Fruit fly (Drosophila melanogaster) whole organism, adult: ENCODE results near the gene CG5070.

Experiments used
- CG11617 ChIP-seq: fragments of 200-800 bp; sonication (Bioruptor generic); optimal IDR thresholded peaks from 2 replicates; lab custom pipeline; 2017; ENCODE audit warnings: mild to moderate bottlenecking, missing biosample characterization, missing genetic modification reagents, missing genetic modification characterization
- CG12768 ChIP-seq: fragments of 200-800 bp; sonication (Bioruptor generic); optimal IDR thresholded peaks from 2 replicates; lab custom pipeline; 2017; ENCODE audit warnings: missing biosample characterization, missing genetic modification characterization, mild to moderate bottlenecking, moderate library complexity, missing genetic modification reagents
- CG14711 ChIP-seq: fragments of 200-800 bp; sonication (Bioruptor generic); optimal IDR thresholded peaks from 2 replicates; lab custom pipeline; 2018; ENCODE audit warnings: missing biosample characterization, mild to moderate bottlenecking, missing genetic modification characterization, moderate library complexity
- CG1620 ChIP-seq: fragments of 200-800 bp; sonication (Bioruptor generic); optimal IDR thresholded peaks from 2 replicates; lab custom pipeline; 2016; ENCODE audit warnings: missing biosample characterization, missing genetic modification characterization
- CG33017 ChIP-seq: fragments of 200-800 bp; sonication (Bioruptor generic); optimal IDR thresholded peaks from 2 replicates; lab custom pipeline; 2018; ENCODE audit warnings: missing biosample characterization, mild to moderate bottlenecking, missing genetic modification characterization, moderate library complexity
- CG5204 ChIP-seq: fragments of 200-800 bp; sonication (Bioruptor generic); optimal IDR thresholded peaks from 2 replicates; lab custom pipeline; 2016; ENCODE audit warnings: missing biosample characterization, missing genetic modification characterization
- CG7045 ChIP-seq: fragments of 200-800 bp; sonication (Bioruptor generic); optimal IDR thresholded peaks from 2 replicates; lab custom pipeline; 2017; ENCODE audit warnings: missing biosample characterization, mild to moderate bottlenecking, missing genetic modification characterization
- CG7101 ChIP-seq: fragments of 200-800 bp; sonication (Bioruptor generic); optimal IDR thresholded peaks from 2 replicates; lab custom pipeline; 2018; ENCODE audit warnings: missing biosample characterization, mild to moderate bottlenecking, missing genetic modification characterization, moderate library complexity
- Clk ChIP-seq: fragments of 200-800 bp; sonication (Bioruptor generic); optimal IDR thresholded peaks from 2 replicates; lab custom pipeline; 2017; ENCODE audit warnings: missing biosample characterization, missing genetic modification characterization
- Crg-1 ChIP-seq: fragments of 200-800 bp; sonication (Bioruptor generic); optimal IDR thresholded peaks from 2 replicates; lab custom pipeline; 2016; ENCODE audit warnings: missing biosample characterization, missing genetic modification characterization
- Hr96 ChIP-seq: fragments of 200-800 bp; sonication (Bioruptor generic); optimal IDR thresholded peaks from 2 replicates; lab custom pipeline; 2016; ENCODE audit warnings: missing biosample characterization, missing genetic modification characterization
- Mnt ChIP-seq: fragments of 200-800 bp; sonication (Bioruptor generic); optimal IDR thresholded peaks from 2 replicates; lab custom pipeline; 2016; ENCODE audit warnings: missing biosample characterization, mild to moderate bottlenecking, missing genetic modification characterization
- bab1 ChIP-seq: fragments of 200-800 bp; sonication (Bioruptor generic); optimal IDR thresholded peaks from 3 replicates; lab custom pipeline; 2019; ENCODE audit warnings: missing biosample characterization, mild to moderate bottlenecking, missing genetic modification characterization, moderate library complexity
- cic ChIP-seq: fragments of 200-800 bp; sonication (Bioruptor generic); optimal IDR thresholded peaks from 2 replicates; lab custom pipeline; 2017; ENCODE audit warnings: missing biosample characterization, mild to moderate bottlenecking, missing genetic modification characterization, moderate library complexity
- cnc ChIP-seq, 2 experiments: fragments of >200 bp; optimal IDR thresholded peaks; 2 replicates each; lab custom pipeline; 2017
- kay ChIP-seq: fragments of 200-800 bp; sonication (Bioruptor generic); peaks from one replicate; lab custom pipeline; 2016; ENCODE audit warnings: missing biosample characterization, missing genetic modification characterization, borderline replicate concordance
- ovo ChIP-seq: fragments of 200-800 bp; sonication (Bioruptor generic); optimal IDR thresholded peaks from 2 replicates; lab custom pipeline; 2016; ENCODE audit warnings: missing biosample characterization, missing genetic modification characterization
- pad ChIP-seq: fragments of 200-800 bp; sonication (Bioruptor generic); optimal IDR thresholded peaks from 3 replicates; lab custom pipeline; 2017; ENCODE audit warnings: missing biosample characterization, missing genetic modification characterization, mild to moderate bottlenecking, moderate library complexity, missing genetic modification reagents
- tj ChIP-seq: fragments of 200-800 bp; sonication (Bioruptor generic); optimal IDR thresholded peaks from 3 replicates; lab custom pipeline; 2017; ENCODE audit warnings: missing biosample characterization, mild to moderate bottlenecking, missing genetic modification characterization, moderate library complexity
- toe ChIP-seq: fragments of 200-800 bp; sonication (Bioruptor generic); optimal IDR thresholded peaks from 2 replicates; lab custom pipeline; 2016; ENCODE audit warnings: missing biosample characterization, missing genetic modification characterization

The CG5070 gene

dm6 chrX:17226681-17227019 is 23.7 kb downstream of the CG5070 start, which contains the start of gene CG10598:
Gene CG10598, minus strand, starts transcription at chrX:17226867.
- TF ChIP-seq CG5204 (GFP tag; lab: Kevin White, UChicago) (no peak), Mnt (no peak), CG7045 (no peak), CG12768 (GFP tag; lab: Kevin White, UChicago) (no peak), CG14711 (tag; lab: Kevin White, UChicago) (no peak), kay (GFP tag; lab: Kevin White, UChicago) (no peak), bab1 (GFP tag; lab: Kevin White, UChicago) (no peak)

dm6 chrX:17227462-17227861 is 24.6 kb downstream of the CG5070 start:
- no peak for TF ChIP-seq CG33017 (tag; lab: Kevin White, UChicago)
- no peak for TF ChIP-seq CG5204 (GFP tag; lab: Kevin White, UChicago)
- TF ChIP-seq cic (GFP tag; lab: Kevin White, UChicago), result no peak
- TF ChIP-seq Mnt, result no peak
- TF ChIP-seq Hr96, result no peak
- TF ChIP-seq kay (GFP tag; lab: Kevin White, UChicago), result no peak
- TF ChIP-seq tj (GFP tag; lab: Kevin White, UChicago), result no peak
- no peak for TF ChIP-seq CG7045
- no peak for TF ChIP-seq pad (GFP tag; lab: Kevin White, UChicago)
- TF ChIP-seq ovo (GFP tag; lab: Kevin White, UChicago), result no peak
- no peak for TF ChIP-seq CG1620 (GFP tag; lab: Kevin White, UChicago)
- no peak for TF ChIP-seq CG7101 (tag; lab: Kevin White, UChicago)
- no peak for TF ChIP-seq Crg-1 (GFP tag; lab: Kevin White, UChicago)

DNA sequence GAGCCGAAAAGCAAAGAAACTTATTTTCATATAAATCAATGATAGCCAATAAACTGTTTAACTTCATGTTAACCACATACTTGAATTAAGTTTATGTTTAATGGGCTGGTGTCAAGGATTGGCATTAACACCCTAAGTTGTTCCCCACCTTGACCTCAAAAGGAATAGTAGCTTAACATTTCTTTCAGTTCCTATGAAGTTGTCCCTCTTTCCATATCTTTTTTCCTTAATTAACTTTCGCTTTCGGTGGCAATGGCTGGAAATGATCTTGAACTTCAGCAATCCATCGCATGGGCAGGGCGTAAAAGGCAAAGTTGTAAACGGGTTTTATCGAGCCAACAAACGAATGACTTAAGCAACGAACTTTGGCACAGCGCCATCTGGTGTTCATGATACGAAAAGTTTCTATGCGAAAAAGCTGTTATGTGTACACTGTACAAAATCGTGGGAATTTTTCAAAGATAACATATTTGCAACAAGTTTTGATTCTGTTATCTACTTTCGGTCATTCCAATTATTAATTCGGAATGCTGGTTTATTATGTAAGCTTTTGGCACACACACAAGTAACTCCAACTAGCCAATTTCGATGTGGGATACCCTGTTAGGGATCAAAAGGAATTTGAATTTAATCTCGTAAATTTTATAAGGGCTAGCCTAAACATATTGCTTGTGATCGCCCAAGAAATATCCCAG is 26.7 kb downstream of the CG5070 start:
- no peak for TF ChIP-seq Crg-1 (GFP tag; lab: Kevin White, UChicago)
- TF ChIP-seq Clk (GFP tag; lab: Kevin White, UChicago), result no peak
- TF ChIP-seq CG5204 (GFP tag; lab: Kevin White, UChicago), result no peak
- TF ChIP-seq CG1620 (GFP tag; lab: Kevin White, UChicago), result no peak

- TF ChIP-seq Clk (GFP tag; lab: Kevin White, UChicago), result no peak
- TF ChIP-seq CG12768 (GFP tag; lab: Kevin White, UChicago), result no peak
- TF ChIP-seq kay (GFP tag; lab: Kevin White, UChicago), result no peak
- no peak for TF ChIP-seq cic (GFP tag; lab: Kevin White, UChicago)
- no peak for TF ChIP-seq CG7101 (tag; lab: Kevin White, UChicago)
- TF ChIP-seq Mnt, result no peak
Observed at dm6 chrX:17230944-17231343, 28.0 kb downstream of the CG5070 start, which contains the start of gene CG10597. Gene CG10597, minus strand, starts transcription at chrX:17231044.

- TF ChIP-seq CG14711 (tag; lab: Kevin White, UChicago), result no peak
- no peak for TF ChIP-seq CG33017 (tag; lab: Kevin White, UChicago)
- TF ChIP-seq toe (GFP tag; lab: Kevin White, UChicago), result no peak
- TF ChIP-seq CG7101 (tag; lab: Kevin White, UChicago), result no peak
- TF ChIP-seq Clk (GFP tag; lab: Kevin White, UChicago), result no peak
- TF ChIP-seq Hr96, result no peak
- TF ChIP-seq CG1620 (GFP tag; lab: Kevin White, UChicago), result no peak
- no peak for TF ChIP-seq pad (GFP tag; lab: Kevin White, UChicago)
- no peak for TF ChIP-seq Crg-1 (GFP tag; lab: Kevin White, UChicago)
- no peak for TF ChIP-seq CG12768 (GFP tag; lab: Kevin White, UChicago)
- no peak for TF ChIP-seq bab1 (GFP tag; lab: Kevin White, UChicago)
- TF ChIP-seq cnc (optimal IDR thresholded peaks at IDR 0.05; lab: Kevin White, UChicago), result no peak
Observed at dm6 chrX:17232642-17233041, 29.7 kb downstream of the CG5070 start, which contains the start of gene f. Gene f, plus strand, starts transcription at chrX:17232942.

DNA sequence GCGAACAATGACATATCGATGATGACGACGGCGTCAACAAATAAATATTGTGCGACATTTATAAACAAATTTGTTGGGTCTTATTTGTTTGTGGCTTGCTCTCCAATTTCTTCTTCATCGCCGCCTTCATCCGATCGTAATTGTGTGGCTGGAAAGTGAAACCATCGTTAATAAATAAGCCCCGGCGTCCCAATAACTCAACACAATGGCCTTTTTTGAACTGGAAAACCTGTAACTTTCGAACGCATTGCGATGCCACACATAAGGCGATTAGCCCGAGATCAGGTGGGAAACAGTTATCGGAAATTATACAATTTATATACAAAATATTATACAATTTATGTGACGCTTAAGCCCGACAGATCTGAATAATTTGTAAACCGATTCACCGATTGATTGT is 33.6 kb downstream of the CG5070 start:
- TF ChIP-seq kay (GFP tag; lab: Kevin White, UChicago), result no peak
- no peak for TF ChIP-seq CG33017 (tag; lab: Kevin White, UChicago)
- no peak for TF ChIP-seq pad (GFP tag; lab: Kevin White, UChicago)
- TF ChIP-seq CG1620 (GFP tag; lab: Kevin White, UChicago), result no peak
- TF ChIP-seq CG7101 (tag; lab: Kevin White, UChicago), result no peak
- TF ChIP-seq bab1 (GFP tag; lab: Kevin White, UChicago), result no peak
- TF ChIP-seq Crg-1 (GFP tag; lab: Kevin White, UChicago), result no peak
- no peak for TF ChIP-seq Clk (GFP tag; lab: Kevin White, UChicago)
- TF ChIP-seq ovo (GFP tag; lab: Kevin White, UChicago), result no peak
- no peak for TF ChIP-seq cic (GFP tag; lab: Kevin White, UChicago)
- no peak for TF ChIP-seq CG12768 (GFP tag; lab: Kevin White, UChicago)
- no peak for TF ChIP-seq toe (GFP tag; lab: Kevin White, UChicago)
- TF ChIP-seq CG11617 (GFP tag; lab: Kevin White, UChicago), result no peak
- no peak for TF ChIP-seq Mnt
- TF ChIP-seq cnc (optimal IDR thresholded peaks at IDR 0.05; lab: Kevin White, UChicago), result no peak

DNA sequence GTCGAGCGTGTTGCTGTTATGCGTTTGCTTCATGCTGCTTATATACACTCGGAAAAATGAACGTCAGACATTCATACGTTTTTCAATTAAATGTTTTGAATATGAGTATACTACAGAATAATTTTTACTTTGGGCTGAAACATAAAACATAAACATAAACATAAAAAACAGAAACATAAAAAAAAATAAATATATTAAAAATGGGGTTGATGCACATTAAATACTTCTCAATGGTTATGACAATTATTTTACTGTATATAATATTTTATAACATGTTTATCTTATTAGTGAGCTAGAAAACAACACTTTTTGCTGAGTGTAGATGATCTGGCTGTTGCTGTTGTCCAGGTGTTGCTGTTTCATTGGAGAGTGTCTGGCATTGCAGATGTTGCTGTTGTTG is 34.5 kb downstream of the CG5070 start:
- no peak for TF ChIP-seq CG7101 (tag; lab: Kevin White, UChicago)
- no peak for TF ChIP-seq CG1620 (GFP tag; lab: Kevin White, UChicago)
- no peak for TF ChIP-seq pad (GFP tag; lab: Kevin White, UChicago)
- no peak for TF ChIP-seq Hr96
